Worm (Caenorhabditis elegans) whole organism, mixed stage, embryonic: ENCODE data around the gene ZC455.1.

Source experiments
- blmp-1 ChIP-seq: fragments of 150-350 bp; optimal IDR thresholded peaks from 2 replicates; lab custom pipeline; 2014; ENCODE audit warnings: missing biosample characterization, missing genetic modification characterization
- ceh-39 ChIP-seq: fragments of 150-350 bp; optimal IDR thresholded peaks from 2 replicates; lab custom pipeline; 2014; ENCODE audit warnings: missing biosample characterization, missing genetic modification characterization
- drap-1 ChIP-seq: fragments of 200-800 bp; sonication (Bioruptor generic); optimal IDR thresholded peaks from 3 replicates; lab custom pipeline; 2018; ENCODE audit warnings: mild to moderate bottlenecking, missing genetic modification characterization, missing compliant biosample characterization
- elt-3 ChIP-seq: fragments of 150-350 bp; optimal IDR thresholded peaks from 2 replicates; lab custom pipeline; 2014; ENCODE audit warnings: missing biosample characterization, missing genetic modification characterization
- hlh-1 ChIP-seq: fragments of 150-350 bp; optimal IDR thresholded peaks from 2 replicates; lab custom pipeline; 2014; ENCODE audit warnings: missing biosample characterization, missing genetic modification reagents, missing genetic modification characterization
- lin-13 ChIP-seq: fragments of 150-350 bp; optimal IDR thresholded peaks from 2 replicates; lab custom pipeline; 2014; ENCODE audit warnings: missing biosample characterization, missing genetic modification characterization
- lin-32 ChIP-seq: fragments of 200-800 bp; sonication (Bioruptor generic); optimal IDR thresholded peaks from 2 replicates; lab custom pipeline; 2018; ENCODE audit warnings: mild to moderate bottlenecking, missing genetic modification characterization, missing compliant biosample characterization
- nhr-237 ChIP-seq: fragments of 150-350 bp; optimal IDR thresholded peaks from 2 replicates; lab custom pipeline; 2014; ENCODE audit warnings: missing biosample characterization, missing genetic modification characterization
- tbx-8 ChIP-seq: fragments of 200-800 bp; sonication (Bioruptor generic); optimal IDR thresholded peaks from 2 replicates; lab custom pipeline; 2018; ENCODE audit warnings: mild to moderate bottlenecking, missing genetic modification characterization, moderate library complexity, missing compliant biosample characterization
- unc-62 ChIP-seq: fragments of 150-350 bp; optimal IDR thresholded peaks from 2 replicates; lab custom pipeline; 2014; ENCODE audit warnings: missing biosample characterization, missing genetic modification reagents, missing genetic modification characterization

ce11 chrV:12732734-12733133 is 40.6 kb upstream of the ZC455.1 start:
- TF ChIP-seq elt-3 (tag; lab: Kevin White, UChicago) (no peak), lin-32 (no peak), blmp-1 (tag; lab: Kevin White, UChicago) (no peak), drap-1 (no peak), nhr-237 (tag; lab: Kevin White, UChicago) (no peak), unc-62 (GFP tag; lab: Kevin White, UChicago) (no peak), ceh-39 (tag; lab: Kevin White, UChicago) (no peak), lin-13 (no peak), tbx-8 (GFP tag; lab: Kevin White, UChicago) (no peak), hlh-1 (tag; lab: Kevin White, UChicago) (no peak)
